Fruit fly (Drosophila melanogaster): ENCODE data around the gene Nup153.
A peak's percentile ranks its signal among the peaks of the same experiment; 100 is the strongest.

Nup153 gene

DNA sequence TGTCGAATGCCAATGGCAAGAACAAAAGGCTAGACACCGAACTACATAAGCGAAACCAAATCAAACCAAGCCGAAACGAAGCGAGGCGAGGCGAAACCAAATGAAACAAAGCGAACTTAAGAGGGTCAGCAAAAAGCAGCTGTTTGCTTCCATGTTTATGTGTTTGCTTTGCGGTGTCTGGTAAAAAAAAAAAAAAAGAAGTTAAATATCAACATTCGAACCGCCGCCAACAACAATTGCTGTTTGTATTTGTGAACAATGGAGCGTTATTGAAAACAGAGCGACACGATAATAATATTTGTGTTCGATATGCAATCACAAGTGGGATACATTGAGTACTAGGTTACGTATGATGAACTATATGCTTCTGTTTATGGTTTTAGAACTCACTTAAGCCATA is 25.4 kb upstream of the Nup153 start (continued):
- TF ChIP-seq CG34406 (GFP tag; optimal IDR thresholded peaks at IDR 0.05) (peak; percentile 13), CG11294 (GFP tag; IDR thresholded peaks at IDR 0.05) (no peak), dsx (GFP tag; optimal IDR thresholded peaks at IDR 0.05; ENCODE audit: poor library complexity, severe bottlenecking) (no peak), fkh (GFP tag; optimal IDR thresholded peaks at IDR 0.05) (peak; percentile 78), Hr4 (GFP tag; optimal IDR thresholded peaks at IDR 0.05) (no peak), vri (GFP tag; optimal IDR thresholded peaks at IDR 0.05) (peak; percentile 39), Sox102F (GFP tag; optimal IDR thresholded peaks at IDR 0.05) (peak; percentile 19), CG8119 (GFP tag; IDR thresholded peaks at IDR 0.05) (no peak), fd85E (GFP tag; optimal IDR thresholded peaks at IDR 0.05) (no peak), CG6854 (GFP tag; optimal IDR thresholded peaks at IDR 0.05) (peak; percentile 10), CG3032 (tag; optimal IDR thresholded peaks at IDR 0.05) (peak; percentile 30), CG7368 (GFP tag; optimal IDR thresholded peaks at IDR 0.05) (peak; percentile 28), pdm3 (GFP tag; optimal IDR thresholded peaks at IDR 0.05) (no peak), Smox (GFP tag; optimal IDR thresholded peaks at IDR 0.05) (no peak), Sox14 (GFP tag; optimal IDR thresholded peaks at IDR 0.05) (no peak), CG11902 (GFP tag; optimal IDR thresholded peaks at IDR 0.05) (no peak), CG1621 (tag; optimal IDR thresholded peaks at IDR 0.05) (no peak), achi (GFP tag; optimal IDR thresholded peaks at IDR 0.05) (no peak), salr (GFP tag; optimal IDR thresholded peaks at IDR 0.05) (no peak), CG31627 (GFP tag; optimal IDR thresholded peaks at IDR 0.05) (no peak), CG6792 (GFP tag; optimal IDR thresholded peaks at IDR 0.05) (peak; percentile 55), CG15336 (GFP tag; IDR thresholded peaks at IDR 0.05) (no peak), spab (GFP tag; optimal IDR thresholded peaks at IDR 0.05) (no peak), topi (GFP tag; optimal IDR thresholded peaks at IDR 0.05) (no peak), CG4318 (GFP tag; optimal IDR thresholded peaks at IDR 0.05) (no peak), Eip78C (GFP tag) (peak; percentile 75), Lpt (GFP tag; optimal IDR thresholded peaks at IDR 0.05) (no peak), CG8319 (GFP tag; optimal IDR thresholded peaks at IDR 0.05) (no peak), Hr38 (GFP tag; optimal IDR thresholded peaks at IDR 0.05) (no peak), Ets96B (tag; optimal IDR thresholded peaks at IDR 0.05) (no peak), CG3919 (GFP tag; optimal IDR thresholded peaks at IDR 0.05) (peak; percentile 4), CG8632 (GFP tag; optimal IDR thresholded peaks at IDR 0.05) (no peak), svp (GFP tag) (no peak), cyc (GFP tag; optimal IDR thresholded peaks at IDR 0.05) (no peak), Blimp-1 (GFP tag; optimal IDR thresholded peaks at IDR 0.05) (no peak)

DNA sequence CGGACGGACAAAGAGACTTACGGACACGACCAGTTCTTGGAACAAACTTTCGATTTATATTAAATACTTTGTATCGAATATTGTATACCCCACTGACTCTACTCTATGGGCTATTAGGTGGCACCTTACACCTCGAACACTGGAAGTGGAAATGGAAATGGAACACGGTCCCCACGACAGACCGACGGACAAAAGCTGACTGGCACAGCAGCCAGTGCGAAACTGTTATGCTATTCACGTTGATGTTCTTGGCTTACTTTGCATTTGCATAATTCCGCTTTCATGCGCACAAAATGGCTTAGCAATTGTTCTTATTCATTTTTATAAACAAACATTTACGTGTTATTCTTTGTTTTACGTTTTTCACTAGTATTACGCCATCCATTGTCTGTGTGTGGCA is 24.9 kb upstream of the Nup153 start:
- no peak for TF ChIP-seq CG3919 (GFP tag; optimal IDR thresholded peaks at IDR 0.05)
- TF ChIP-seq CG10669 (GFP tag; optimal IDR thresholded peaks at IDR 0.05) = no peak
- no peak for TF ChIP-seq Eip78C (GFP tag)
- no peak for TF ChIP-seq Eip75B (GFP tag; optimal IDR thresholded peaks at IDR 0.05)
- TF ChIP-seq lz (GFP tag; optimal IDR thresholded peaks at IDR 0.05) = no peak
- TF ChIP-seq Lpt (GFP tag; optimal IDR thresholded peaks at IDR 0.05) = no peak
- no peak for TF ChIP-seq ss (GFP tag; optimal IDR thresholded peaks at IDR 0.05)
- no peak for TF ChIP-seq Sox14 (GFP tag; optimal IDR thresholded peaks at IDR 0.05)
- TF ChIP-seq achi (GFP tag; optimal IDR thresholded peaks at IDR 0.05) = no peak
- no peak for TF ChIP-seq Eip93F (GFP tag; optimal IDR thresholded peaks at IDR 0.05)
- TF ChIP-seq Blimp-1 (GFP tag; optimal IDR thresholded peaks at IDR 0.05) = no peak
- TF ChIP-seq Sox102F (GFP tag; optimal IDR thresholded peaks at IDR 0.05) = no peak
- TF ChIP-seq cyc (GFP tag; optimal IDR thresholded peaks at IDR 0.05) = no peak

DNA sequence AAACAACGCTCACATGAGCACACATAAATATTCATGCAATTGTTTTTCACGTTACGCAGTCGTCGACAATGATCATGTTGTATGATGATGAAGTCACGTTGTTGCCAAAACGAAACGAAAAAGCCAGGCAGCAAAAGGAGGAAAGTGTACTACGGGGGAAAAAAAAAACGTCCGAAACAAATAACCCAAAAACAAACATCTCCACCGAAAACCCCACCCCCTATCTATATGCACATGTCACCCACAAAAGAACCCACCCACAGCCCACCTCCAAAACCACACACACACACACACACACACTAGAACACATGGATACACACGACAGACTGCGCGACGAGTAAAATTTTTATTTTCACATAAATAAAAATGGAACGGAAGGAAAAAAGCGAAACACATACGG is 23.9 kb upstream of the Nup153 start:
- TF ChIP-seq CG34406 (GFP tag; optimal IDR thresholded peaks at IDR 0.05) = no peak
- peak in 1 of 2 experiments; percentile 14 for TF ChIP-seq ss (GFP tag; optimal IDR thresholded peaks at IDR 0.05)
